Worm (Caenorhabditis elegans) whole organism, mixed stage, embryonic: ENCODE measurements around the gene K02D3.2.

ENCODE experiments used
- M03D4.4 ChIP-seq: sonication (generic microtip); optimal IDR thresholded peaks from 2 replicates; lab custom pipeline; 2017; ENCODE audit warnings: mild to moderate bottlenecking, missing genetic modification characterization, missing compliant biosample characterization
- bed-3 ChIP-seq: fragments of 200-800 bp; sonication (Bioruptor generic); optimal IDR thresholded peaks from 3 replicates; lab custom pipeline; 2018; ENCODE audit warnings: mild to moderate bottlenecking, missing genetic modification characterization, moderate library complexity, missing compliant biosample characterization
- blmp-1 ChIP-seq: fragments of 150-350 bp; optimal IDR thresholded peaks from 2 replicates; lab custom pipeline; 2014; ENCODE audit warnings: missing biosample characterization, missing genetic modification characterization
- ces-1 ChIP-seq: fragments of 150-350 bp; optimal IDR thresholded peaks from 2 replicates; lab custom pipeline; 2014; ENCODE audit warnings: missing biosample characterization, missing genetic modification reagents, missing genetic modification characterization
- elt-3 ChIP-seq: fragments of 150-350 bp; optimal IDR thresholded peaks from 2 replicates; lab custom pipeline; 2014; ENCODE audit warnings: missing biosample characterization, missing genetic modification characterization
- flh-1 ChIP-seq: fragments of 200-800 bp; sonication (Bioruptor generic); optimal IDR thresholded peaks from 2 replicates; lab custom pipeline; 2018; ENCODE audit warnings: mild to moderate bottlenecking, missing genetic modification characterization, moderate library complexity, missing compliant biosample characterization
- hlh-1 ChIP-seq: fragments of 150-350 bp; optimal IDR thresholded peaks from 2 replicates; lab custom pipeline; 2014; ENCODE audit warnings: missing biosample characterization, missing genetic modification reagents, missing genetic modification characterization
- lin-13 ChIP-seq: fragments of 150-350 bp; optimal IDR thresholded peaks from 2 replicates; lab custom pipeline; 2014; ENCODE audit warnings: missing biosample characterization, missing genetic modification characterization
- lsy-2 ChIP-seq: fragments of 150-350 bp; optimal IDR thresholded peaks from 2 replicates; lab custom pipeline; 2014; ENCODE audit warnings: missing biosample characterization, missing genetic modification characterization
- mep-1 ChIP-seq: fragments of 150-350 bp; optimal IDR thresholded peaks from 2 replicates; lab custom pipeline; 2017; ENCODE audit warnings: missing biosample characterization, missing genetic modification reagents, missing genetic modification characterization, inconsistent platforms
- nhr-237 ChIP-seq: fragments of 150-350 bp; optimal IDR thresholded peaks from 2 replicates; lab custom pipeline; 2014; ENCODE audit warnings: missing biosample characterization, missing genetic modification characterization
- snpc-4 ChIP-seq: fragments of 150-350 bp; optimal IDR thresholded peaks from 2 replicates; lab custom pipeline; 2014; ENCODE audit warnings: missing biosample characterization, missing genetic modification characterization
- unc-39 ChIP-seq: fragments of 150-350 bp; optimal IDR thresholded peaks from 2 replicates; lab custom pipeline; 2014; ENCODE audit warnings: missing biosample characterization, missing genetic modification characterization
- ztf-11 ChIP-seq: fragments of 150-350 bp; optimal IDR thresholded peaks from 2 replicates; lab custom pipeline; 2014; ENCODE audit warnings: missing biosample characterization, missing genetic modification characterization

DNA sequence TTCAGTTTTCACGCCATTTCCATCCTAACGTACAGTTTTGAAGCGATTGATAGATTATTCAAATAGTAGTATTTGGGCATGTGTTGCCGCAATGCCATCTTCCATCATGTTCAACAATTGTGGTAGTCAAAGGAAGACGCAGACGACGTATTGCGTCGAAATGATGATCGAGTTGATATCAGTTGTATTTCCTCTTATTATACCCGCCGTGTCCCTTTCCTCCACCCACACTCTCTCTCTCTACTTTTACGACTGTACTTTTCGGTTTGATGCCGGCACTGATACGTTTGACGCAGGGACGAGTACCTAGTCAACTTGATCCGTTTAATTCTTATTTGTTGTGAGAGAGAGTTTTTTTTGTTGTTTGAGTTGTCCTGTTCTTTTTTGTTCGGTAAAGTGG, 39.2 kb downstream of the K02D3.2 start:
- TF ChIP-seq unc-39 (tag; lab: Kevin White, UChicago) (no peak), elt-3 (tag; lab: Kevin White, UChicago) (no peak), snpc-4 (tag; lab: Kevin White, UChicago) (no peak), M03D4.4 (tag; lab: Kevin White, UChicago) (no peak), flh-1 (GFP tag; lab: Kevin White, UChicago) (no peak), ztf-11 (tag; lab: Kevin White, UChicago) (no peak), bed-3 (GFP tag; lab: Kevin White, UChicago) (no peak), nhr-237 (no peak), lin-13 (no peak), lsy-2 (tag; lab: Kevin White, UChicago) (no peak), mep-1 (tag; lab: Kevin White, UChicago) (no peak), ces-1 (GFP tag; lab: Kevin White, UChicago) (no peak), blmp-1 (tag; lab: Kevin White, UChicago) (no peak), hlh-1 (tag; lab: Kevin White, UChicago) (no peak)
